Worm (Caenorhabditis elegans) whole organism, early embryonic: Measurements from ENCODE around the gene srh-180.

Experiments used
- B0310.2 ChIP-seq: sonication (generic microtip); optimal IDR thresholded peaks from 2 replicates; lab custom pipeline; 2016; ENCODE audit warnings: mild to moderate bottlenecking, missing genetic modification characterization, missing compliant biosample characterization
- F13C5.2 ChIP-seq: sonication (generic microtip); optimal IDR thresholded peaks from 2 replicates; lab custom pipeline; 2017; ENCODE audit warnings: mild to moderate bottlenecking, missing genetic modification characterization, inconsistent platforms, missing compliant biosample characterization
- ama-1 ChIP-seq: fragments of 150-350 bp; optimal IDR thresholded peaks from 2 replicates; lab custom pipeline; 2014
- ceh-36 ChIP-seq: sonication (generic microtip); optimal IDR thresholded peaks from 2 replicates; lab custom pipeline; 2016; ENCODE audit warnings: missing genetic modification characterization, inconsistent platforms, missing compliant biosample characterization
- ets-7 ChIP-seq: sonication (generic microtip); optimal IDR thresholded peaks from 2 replicates; lab custom pipeline; 2016; ENCODE audit warnings: missing genotype, missing genetic modification characterization, missing compliant biosample characterization
- flt-1 ChIP-seq: fragments of 200-800 bp; sonication (Bioruptor generic); IDR thresholded peaks from 2 replicates; pipeline ENCODE4 v1.3.6; 2022; ENCODE audit warnings: missing genetic modification characterization, missing compliant biosample characterization
- hmbx-1 ChIP-seq: sonication (generic microtip); optimal IDR thresholded peaks from 2 replicates; lab custom pipeline; 2016; ENCODE audit warnings: mild to moderate bottlenecking, missing genetic modification characterization, missing compliant biosample characterization
- hmg-4 ChIP-seq: fragments of 200-800 bp; sonication (Bioruptor generic); optimal IDR thresholded peaks from 2 replicates; lab custom pipeline; 2018; ENCODE audit warnings: mild to moderate bottlenecking, missing genetic modification characterization, missing compliant biosample characterization
- hnd-1 ChIP-seq: sonication (generic microtip); optimal IDR thresholded peaks from 2 replicates; lab custom pipeline; 2016; ENCODE audit warnings: missing genetic modification characterization, missing compliant biosample characterization
- pes-1 ChIP-seq: fragments of 200-800 bp; sonication (Bioruptor generic); IDR thresholded peaks from 2 replicates; pipeline ENCODE4 v1.3.6; 2022; ENCODE audit warnings: missing genetic modification reagents, missing genetic modification characterization, missing compliant biosample characterization
- scrt-1 ChIP-seq: fragments of 200-800 bp; sonication (Bioruptor generic); IDR thresholded peaks from 2 replicates; pipeline ENCODE4 v1.3.6; 2022; ENCODE audit warnings: missing genetic modification characterization, missing compliant biosample characterization
- sea-1 ChIP-seq: fragments of 200-800 bp; sonication (Bioruptor generic); conservative IDR thresholded peaks from 2 replicates; pipeline ENCODE4 v1.3.6; 2022; ENCODE audit warnings: missing genetic modification characterization, missing compliant biosample characterization
- tbx-37 ChIP-seq: fragments of 200-800 bp; sonication (Bioruptor generic); conservative IDR thresholded peaks from 2 replicates; pipeline ENCODE4 v1.3.6; 2022; ENCODE audit warnings: missing genetic modification reagents, missing genetic modification characterization, missing compliant biosample characterization

ce11 chrV:16282147-16282546, 35.2 kb upstream of the srh-180 start, which contains the start of gene F28G4.2:
- TF ChIP-seq ceh-36 (tag; lab: Kevin White, UChicago) (no peak), scrt-1 (no peak), ama-1 (lab: Kevin White, UChicago) (no peak), F13C5.2 (tag; lab: Kevin White, UChicago) (no peak), hnd-1 (no peak), hmbx-1 (tag; lab: Kevin White, UChicago) (no peak), flt-1 (GFP tag; lab: Robert Waterston, UW) (no peak), ets-7 (no peak), tbx-37 (GFP tag; lab: Robert Waterston, UW) (no peak), hmg-4 (GFP tag; lab: Kevin White, UChicago) (no peak), B0310.2 (no peak), pes-1 (no peak), sea-1 (GFP tag; lab: Robert Waterston, UW) (no peak)
